Fruit fly (Drosophila melanogaster): ENCODE results near the gene Lar.
A peak's percentile ranks its signal among the peaks of the same experiment; 100 is the strongest.

The Lar gene

dm6 chr2L:19574959-19575625, 11.3 kb upstream of the Lar start (continued):
- peak; percentile 91 for TF ChIP-seq CG8478 (optimal IDR thresholded peaks at IDR 0.05)
- no peak for TF ChIP-seq CG4424 (GFP tag; optimal IDR thresholded peaks at IDR 0.05)
- no peak for TF ChIP-seq btn (GFP tag; optimal IDR thresholded peaks at IDR 0.05)
- TF ChIP-seq D (optimal IDR thresholded peaks at IDR 0.05): peak; percentile 33
- TF ChIP-seq D (GFP tag; optimal IDR thresholded peaks at IDR 0.05): no peak
- TF ChIP-seq hbn (GFP tag; IDR thresholded peaks at IDR 0.05; ENCODE audit: partially characterized antibody): peak; percentile 25; the same call in 1 of the 2 replicates
- peak; percentile 74 to 79 for TF ChIP-seq Trl (optimal IDR thresholded peaks at IDR 0.05)
- TF ChIP-seq Trl (GFP tag; optimal IDR thresholded peaks at IDR 0.05): no peak
- TF ChIP-seq ken (GFP tag; IDR thresholded peaks at IDR 0.05): no peak
- TF ChIP-seq bbx (GFP tag; IDR thresholded peaks at IDR 0.05; ENCODE audit: partially characterized antibody): peak; percentile 52; the same call in 1 of the 2 replicates
- no peak for TF ChIP-seq odd (GFP tag; optimal IDR thresholded peaks at IDR 0.05)
- no peak for TF ChIP-seq CG7839 (tag; optimal IDR thresholded peaks at IDR 0.05)
- TF ChIP-seq gcm (GFP tag; optimal IDR thresholded peaks at IDR 0.05): peak; percentile 92
- peak in 1 of 2 experiments; percentile 81 for TF ChIP-seq Hr78 (GFP tag; optimal IDR thresholded peaks at IDR 0.05)
- peak; percentile 51; the same call in 1 of the 2 replicates for TF ChIP-seq amos (GFP tag; IDR thresholded peaks at IDR 0.05; ENCODE audit: partially characterized antibody)
- TF ChIP-seq Dip2 (GFP tag; IDR thresholded peaks at IDR 0.05): no peak
- TF ChIP-seq bowl (GFP tag; IDR thresholded peaks at IDR 0.05): no peak
- TF ChIP-seq CG15073 (GFP tag; optimal IDR thresholded peaks at IDR 0.05): no peak
- no peak for TF ChIP-seq Doc3 (GFP tag; IDR thresholded peaks at IDR 0.05; ENCODE audit: partially characterized antibody)
- peak; percentile 69; the same call in 1 of the 2 replicates for TF ChIP-seq Adf1 (GFP tag; IDR thresholded peaks at IDR 0.05)
- no peak for TF ChIP-seq CG8924 (tag; optimal IDR thresholded peaks at IDR 0.05)
- TF ChIP-seq CG32767 (GFP tag; IDR thresholded peaks at IDR 0.05): peak; percentile 58; the same call in 1 of the 2 replicates
- no peak for TF ChIP-seq tap (tag; optimal IDR thresholded peaks at IDR 0.05)
- TF ChIP-seq CG11696 (GFP tag; IDR thresholded peaks at IDR 0.05): no peak
- peak; percentile 85 for TF ChIP-seq Aef1 (GFP tag; IDR thresholded peaks at IDR 0.05)
- TF ChIP-seq CG13424 (tag; optimal IDR thresholded peaks at IDR 0.05): no peak
- TF ChIP-seq CG10209 (GFP tag; optimal IDR thresholded peaks at IDR 0.05): no peak
- no peak for TF ChIP-seq Gsc (GFP tag; IDR thresholded peaks at IDR 0.05)
- peak; percentile 100 for TF ChIP-seq chinmo (GFP tag; IDR thresholded peaks at IDR 0.05; ENCODE audit: partially characterized antibody)
- peak; percentile 96 for TF ChIP-seq CG6175 (GFP tag; IDR thresholded peaks at IDR 0.05)
- TF ChIP-seq ap (GFP tag; IDR thresholded peaks at IDR 0.05): no peak
- peak; percentile 86 for TF ChIP-seq sd (tag; optimal IDR thresholded peaks at IDR 0.05)
- no peak for TF ChIP-seq E2f2 (GFP tag; IDR thresholded peaks at IDR 0.05)
- TF ChIP-seq CG9437 (GFP tag; optimal IDR thresholded peaks at IDR 0.05): peak; percentile 85
- TF ChIP-seq Hand (GFP tag; optimal IDR thresholded peaks at IDR 0.05): no peak
- TF ChIP-seq CG17186 (GFP tag; optimal IDR thresholded peaks at IDR 0.05): no peak
- 0 out of 2 replicates have a peak, but pooled peaks have one; percentile 28 for TF ChIP-seq unc-4 (GFP tag; IDR thresholded peaks at IDR 0.05; ENCODE audit: partially characterized antibody)
- TF ChIP-seq crol (GFP tag; IDR thresholded peaks at IDR 0.05): peak; percentile 99
- no peak for TF ChIP-seq grn (GFP tag; optimal IDR thresholded peaks at IDR 0.05)
- no peak for TF ChIP-seq stwl (tag; optimal IDR thresholded peaks at IDR 0.05)
- TF ChIP-seq inv (GFP tag; IDR thresholded peaks at IDR 0.05; ENCODE audit: partially characterized antibody): peak; percentile 27; the same call in 1 of the 2 replicates
- TF ChIP-seq fd64A (GFP tag; optimal IDR thresholded peaks at IDR 0.05): no peak
- TF ChIP-seq zen (tag; optimal IDR thresholded peaks at IDR 0.05): no peak
- TF ChIP-seq org-1 (GFP tag; optimal IDR thresholded peaks at IDR 0.05): no peak
- TF ChIP-seq HLH54F (GFP tag; optimal IDR thresholded peaks at IDR 0.05): no peak
- TF ChIP-seq CG34224 (GFP tag; IDR thresholded peaks at IDR 0.05; ENCODE audit: partially characterized antibody): peak; percentile 56; the same call in 2 of the 3 replicates
- TF ChIP-seq tna (GFP tag; IDR thresholded peaks at IDR 0.05; ENCODE audit: partially characterized antibody): peak; percentile 39; the same call in 1 of the 2 replicates
- TF ChIP-seq en (GFP tag; optimal IDR thresholded peaks at IDR 0.05): no peak
- no peak for TF ChIP-seq CG17568 (GFP tag; optimal IDR thresholded peaks at IDR 0.05)

Data from whole organism, embryonic.